Fruit fly (Drosophila melanogaster) whole organism, adult: ENCODE measurements around the gene MtnA.

Experiments used
- CG12768 ChIP-seq: fragments of 200-800 bp; sonication (Bioruptor generic); optimal IDR thresholded peaks from 2 replicates; lab custom pipeline; 2017; ENCODE audit warnings: missing biosample characterization, missing genetic modification characterization, mild to moderate bottlenecking, moderate library complexity, missing genetic modification reagents
- CG33017 ChIP-seq: fragments of 200-800 bp; sonication (Bioruptor generic); optimal IDR thresholded peaks from 2 replicates; lab custom pipeline; 2018; ENCODE audit warnings: missing biosample characterization, mild to moderate bottlenecking, missing genetic modification characterization, moderate library complexity
- CG5204 ChIP-seq: fragments of 200-800 bp; sonication (Bioruptor generic); optimal IDR thresholded peaks from 2 replicates; lab custom pipeline; 2016; ENCODE audit warnings: missing biosample characterization, missing genetic modification characterization
- CG7045 ChIP-seq: fragments of 200-800 bp; sonication (Bioruptor generic); optimal IDR thresholded peaks from 2 replicates; lab custom pipeline; 2017; ENCODE audit warnings: missing biosample characterization, mild to moderate bottlenecking, missing genetic modification characterization
- Clk ChIP-seq: fragments of 200-800 bp; sonication (Bioruptor generic); optimal IDR thresholded peaks from 2 replicates; lab custom pipeline; 2017; ENCODE audit warnings: missing biosample characterization, missing genetic modification characterization
- Crg-1 ChIP-seq: fragments of 200-800 bp; sonication (Bioruptor generic); optimal IDR thresholded peaks from 2 replicates; lab custom pipeline; 2016; ENCODE audit warnings: missing biosample characterization, missing genetic modification characterization
- Hr96 ChIP-seq: fragments of 200-800 bp; sonication (Bioruptor generic); optimal IDR thresholded peaks from 2 replicates; lab custom pipeline; 2016; ENCODE audit warnings: missing biosample characterization, missing genetic modification characterization
- Mnt ChIP-seq: fragments of 200-800 bp; sonication (Bioruptor generic); optimal IDR thresholded peaks from 2 replicates; lab custom pipeline; 2016; ENCODE audit warnings: missing biosample characterization, mild to moderate bottlenecking, missing genetic modification characterization
- bab1 ChIP-seq: fragments of 200-800 bp; sonication (Bioruptor generic); optimal IDR thresholded peaks from 3 replicates; lab custom pipeline; 2019; ENCODE audit warnings: missing biosample characterization, mild to moderate bottlenecking, missing genetic modification characterization, moderate library complexity
- cnc ChIP-seq, 2 experiments: fragments of >200 bp; optimal IDR thresholded peaks; 2 replicates each; lab custom pipeline; 2017
- kay ChIP-seq: fragments of 200-800 bp; sonication (Bioruptor generic); peaks from one replicate; lab custom pipeline; 2016; ENCODE audit warnings: missing biosample characterization, missing genetic modification characterization, borderline replicate concordance
- ovo ChIP-seq: fragments of 200-800 bp; sonication (Bioruptor generic); optimal IDR thresholded peaks from 2 replicates; lab custom pipeline; 2016; ENCODE audit warnings: missing biosample characterization, missing genetic modification characterization
- pad ChIP-seq: fragments of 200-800 bp; sonication (Bioruptor generic); optimal IDR thresholded peaks from 3 replicates; lab custom pipeline; 2017; ENCODE audit warnings: missing biosample characterization, missing genetic modification characterization, mild to moderate bottlenecking, moderate library complexity, missing genetic modification reagents

dm6 chr3R:9774821-9775220, 9.3 kb downstream of the MtnA start, which contains the start of gene topi:
- TF ChIP-seq bab1 (GFP tag; lab: Kevin White, UChicago) (no peak), Hr96 (GFP tag; lab: Kevin White, UChicago) (no peak), CG33017 (tag; lab: Kevin White, UChicago) (no peak), pad (GFP tag; lab: Kevin White, UChicago) (no peak), CG12768 (GFP tag; lab: Kevin White, UChicago) (no peak), CG7045 (GFP tag; lab: Kevin White, UChicago) (no peak), ovo (GFP tag; lab: Kevin White, UChicago) (no peak), Clk (GFP tag; lab: Kevin White, UChicago) (no peak), CG5204 (GFP tag; lab: Kevin White, UChicago) (no peak), Crg-1 (no peak), cnc (optimal IDR thresholded peaks at IDR 0.05; lab: Kevin White, UChicago) (no peak), kay (GFP tag; lab: Kevin White, UChicago) (no peak), Mnt (GFP tag; lab: Kevin White, UChicago) (no peak)
